Fruit fly (Drosophila melanogaster) whole organism, wandering third instar larva: ENCODE results near the gene CG11638.

ENCODE experiments used
- Abd-B ChIP-seq: fragments of >200 bp; optimal IDR thresholded peaks from 2 replicates; lab custom pipeline; 2017; ENCODE audit warnings: missing biosample characterization, missing genetic modification characterization
- CG32264 ChIP-seq: fragments of 200-800 bp; sonication (Bioruptor generic); optimal IDR thresholded peaks from 2 replicates; lab custom pipeline; 2016; ENCODE audit warnings: missing biosample characterization, missing genetic modification characterization
- CG9705 ChIP-seq: fragments of 200-800 bp; sonication (Bioruptor generic); optimal IDR thresholded peaks from 2 replicates; lab custom pipeline; 2018; ENCODE audit warnings: missing biosample characterization, mild to moderate bottlenecking, missing genetic modification characterization
- CrebA ChIP-seq: fragments of 200-800 bp; sonication (Bioruptor generic); optimal IDR thresholded peaks from 2 replicates; lab custom pipeline; 2016; ENCODE audit warnings: missing biosample characterization, mild to moderate bottlenecking, missing genetic modification characterization, borderline replicate concordance
- Dfd ChIP-seq: fragments of >200 bp; optimal IDR thresholded peaks from 2 replicates; lab custom pipeline; 2017; ENCODE audit warnings: missing biosample characterization, missing genetic modification characterization
- Dif ChIP-seq: fragments of 200-275, 200-300 bp; sonication (Bioruptor generic); optimal IDR thresholded peaks from 2 replicates; lab custom pipeline; 2018; ENCODE audit warnings: missing biosample characterization, missing genetic modification characterization; ENCODE audit not compliant: partially characterized antibody
- HLH106 ChIP-seq: fragments of 200-800 bp; optimal IDR thresholded peaks from 3 replicates; lab custom pipeline; 2019; ENCODE audit warnings: missing biosample characterization, mild to moderate bottlenecking, missing genetic modification characterization, moderate library complexity
- Hnf4 ChIP-seq: fragments of 200-800 bp; sonication (Bioruptor generic); optimal IDR thresholded peaks from 2 replicates; lab custom pipeline; 2016; ENCODE audit warnings: missing biosample characterization, mild to moderate bottlenecking, missing genetic modification characterization
- Hr78 ChIP-seq: fragments of >200 bp; optimal IDR thresholded peaks from 2 replicates; lab custom pipeline; 2017; ENCODE audit warnings: missing biosample characterization, missing genetic modification characterization
- Hr83 ChIP-seq: fragments of 200-300 bp; sonication (Bioruptor generic); optimal IDR thresholded peaks from 2 replicates; lab custom pipeline; 2016; ENCODE audit warnings: missing biosample characterization, mild to moderate bottlenecking, missing genetic modification characterization, moderate library complexity; ENCODE audit not compliant: poor library complexity, severe bottlenecking
- Jra ChIP-seq: sonication (Bioruptor generic); optimal IDR thresholded peaks from 2 replicates; lab custom pipeline; 2016; ENCODE audit warnings: missing biosample characterization, missing genetic modification characterization
- Mio ChIP-seq: sonication (Bioruptor generic); optimal IDR thresholded peaks from 2 replicates; lab custom pipeline; 2016; ENCODE audit warnings: missing biosample characterization, missing genetic modification characterization
- Myc ChIP-seq: fragments of >200 bp; optimal IDR thresholded peaks from 2 replicates; lab custom pipeline; 2017
- N ChIP-seq: fragments of >200 bp; optimal IDR thresholded peaks from 2 replicates; lab custom pipeline; 2018; ENCODE audit warnings: missing biosample characterization, missing external identifiers, missing genetic modification characterization
- OdsH ChIP-seq: fragments of 200-800 bp; sonication (Bioruptor generic); optimal IDR thresholded peaks from 2 replicates; lab custom pipeline; 2016; ENCODE audit warnings: missing biosample characterization, mild to moderate bottlenecking, missing genetic modification characterization
- Rel ChIP-seq, 2 experiments: fragments of 200-800 bp; sonication (Bioruptor generic) in 1 of 2; optimal IDR thresholded peaks; 2 replicates in 1 of 2; 3 replicates in 1 of 2; lab custom pipeline; 2016 to 2019; ENCODE audit warnings: mild to moderate bottlenecking in 2 of 2, missing biosample characterization in 2 of 2, missing genetic modification characterization in 2 of 2, moderate library complexity in 1 of 2
- Sp1 ChIP-seq: fragments of 200-800 bp; sonication (Bioruptor generic); optimal IDR thresholded peaks from 3 replicates; lab custom pipeline; 2019; ENCODE audit warnings: missing biosample characterization, mild to moderate bottlenecking, missing genetic modification characterization, moderate library complexity
- Vsx2 ChIP-seq: fragments of 200-300, 225-300 bp; sonication (Bioruptor generic); optimal IDR thresholded peaks from 2 replicates; lab custom pipeline; 2018; ENCODE audit warnings: missing biosample characterization, missing genetic modification characterization; ENCODE audit not compliant: partially characterized antibody
- br ChIP-seq: fragments of 200-800 bp; sonication (Bioruptor generic); optimal IDR thresholded peaks from 2 replicates; lab custom pipeline; 2016; ENCODE audit warnings: missing biosample characterization, missing genetic modification characterization
- dl ChIP-seq, 2 experiments: fragments of 175-275, 200-275 bp in 1 of 2; fragments of 200-275 bp in 1 of 2; sonication (Bioruptor generic); optimal IDR thresholded peaks; lab custom pipeline; 2018; ENCODE audit warnings: mild to moderate bottlenecking in 2 of 2, missing biosample characterization in 2 of 2, missing genetic modification characterization in 2 of 2, moderate library complexity in 2 of 2; ENCODE audit not compliant: partially characterized antibody in 2 of 2, insufficient read depth in 1 of 2
- dmrt93B ChIP-seq: fragments of 200-800 bp; sonication (Bioruptor generic); optimal IDR thresholded peaks from 2 replicates; lab custom pipeline; 2018; ENCODE audit warnings: missing biosample characterization, mild to moderate bottlenecking, missing genetic modification characterization
- dsf ChIP-seq: sonication (Bioruptor generic); optimal IDR thresholded peaks from 2 replicates; lab custom pipeline; 2016; ENCODE audit warnings: missing biosample characterization, missing genetic modification characterization, borderline replicate concordance
- foxo ChIP-seq, 2 experiments: fragments of 200-800 bp; sonication (Bioruptor generic); optimal IDR thresholded peaks; 2 replicates in 1 of 2; 3 replicates in 1 of 2; lab custom pipeline; 2016 to 2017; ENCODE audit warnings: missing biosample characterization in 2 of 2, missing genetic modification characterization in 2 of 2
- fru ChIP-seq: fragments of 200-800 bp; sonication (Bioruptor generic); optimal IDR thresholded peaks from 3 replicates; lab custom pipeline; 2016; ENCODE audit warnings: missing biosample characterization, mild to moderate bottlenecking, missing genetic modification characterization
- h ChIP-seq: fragments of 200-800 bp; sonication (Bioruptor generic); optimal IDR thresholded peaks from 3 replicates; lab custom pipeline; 2016; ENCODE audit warnings: missing biosample characterization, mild to moderate bottlenecking, missing genetic modification characterization
- pan ChIP-seq: fragments of >200 bp; optimal IDR thresholded peaks from 2 replicates; lab custom pipeline; 2017
- psq ChIP-seq: fragments of 200-800 bp; sonication (Bioruptor generic); optimal IDR thresholded peaks from 3 replicates; lab custom pipeline; 2017; ENCODE audit warnings: missing biosample characterization, mild to moderate bottlenecking, missing genetic modification characterization, moderate library complexity
- rgr ChIP-seq: fragments of 200-800 bp; sonication (Bioruptor generic); optimal IDR thresholded peaks from 3 replicates; lab custom pipeline; 2016; ENCODE audit warnings: missing biosample characterization, mild to moderate bottlenecking, missing genetic modification characterization
- sv ChIP-seq: fragments of 200-800 bp; sonication (Bioruptor generic); optimal IDR thresholded peaks from 3 replicates; lab custom pipeline; 2016; ENCODE audit warnings: missing biosample characterization, missing genetic modification characterization
- usp ChIP-seq: fragments of >200 bp; optimal IDR thresholded peaks from 2 replicates; lab custom pipeline; 2017; ENCODE audit warnings: missing biosample characterization, missing genetic modification characterization
- woc ChIP-seq: sonication (Bioruptor generic); optimal IDR thresholded peaks from 2 replicates; lab custom pipeline; 2016; ENCODE audit warnings: missing biosample characterization, mild to moderate bottlenecking, missing genetic modification characterization

Gene CG11638

DNA sequence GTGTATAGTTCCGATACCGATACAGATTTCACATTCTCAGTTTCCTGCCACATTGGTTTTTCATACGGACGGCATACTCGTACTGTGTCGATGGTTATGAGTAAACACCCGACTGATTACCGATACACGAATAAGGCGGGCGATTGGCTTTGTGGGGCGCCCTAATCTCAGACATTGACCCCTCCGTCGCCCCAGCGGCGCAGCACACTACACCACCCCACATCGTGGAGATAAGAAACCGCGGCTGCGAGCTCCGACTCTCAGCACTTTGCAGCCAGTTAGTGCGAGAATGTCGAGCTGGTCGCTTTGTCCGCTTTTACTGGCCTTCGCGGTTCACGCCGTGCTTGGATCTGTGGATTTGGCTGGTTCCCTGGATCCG is 24.7 kb upstream of the CG11638 start, which contains the start of gene CG14629:
Gene CG14629 (plus strand): TSS at position 275 of the 379 bp plus-strand sequence.
- TF ChIP-seq woc (GFP tag; lab: Kevin White, UChicago) (no peak), OdsH (GFP tag; lab: Kevin White, UChicago) (no peak), Myc (no peak), foxo (GFP tag; optimal IDR thresholded peaks at IDR 0.05; lab: Kevin White, UChicago) (peak in 1 of 2 experiments; percentile 5), Rel (GFP tag; optimal IDR thresholded peaks at IDR 0.05; lab: Kevin White, UChicago) (no peak), Rel (tag; optimal IDR thresholded peaks at IDR 0.05; lab: Kevin White, UChicago) (peak; percentile 66), Hnf4 (peak; percentile 41), pan (lab: Kevin White, UChicago) (no peak), h (GFP tag; lab: Kevin White, UChicago) (peak; percentile 2), fru (GFP tag; lab: Kevin White, UChicago) (peak; percentile 18), N (no peak), CrebA (GFP tag; lab: Kevin White, UChicago) (no peak), Dif (peak; percentile 62), Vsx2 (peak; percentile 11), Hr83 (GFP tag; lab: Kevin White, UChicago) (peak; percentile 12), rgr (GFP tag; lab: Kevin White, UChicago) (peak; percentile 44), Hr78 (GFP tag; lab: Kevin White, UChicago) (no peak), br (GFP tag; lab: Kevin White, UChicago) (peak; percentile 4), dl (GFP tag; optimal IDR thresholded peaks at IDR 0.05; lab: Kevin White, UChicago; ENCODE audit: insufficient read depth in 1 of 2, partially characterized antibody in 2 of 2) (peak in 1 of 2 experiments; percentile 39), sv (GFP tag; lab: Kevin White, UChicago) (no peak), psq (GFP tag; lab: Kevin White, UChicago) (no peak), HLH106 (tag; lab: Kevin White, UChicago) (no peak), Sp1 (GFP tag; lab: Kevin White, UChicago) (no peak), CG9705 (GFP tag; lab: Kevin White, UChicago) (no peak)
- TF ChIP-seq, all 38 proteins: peak for 11

DNA sequence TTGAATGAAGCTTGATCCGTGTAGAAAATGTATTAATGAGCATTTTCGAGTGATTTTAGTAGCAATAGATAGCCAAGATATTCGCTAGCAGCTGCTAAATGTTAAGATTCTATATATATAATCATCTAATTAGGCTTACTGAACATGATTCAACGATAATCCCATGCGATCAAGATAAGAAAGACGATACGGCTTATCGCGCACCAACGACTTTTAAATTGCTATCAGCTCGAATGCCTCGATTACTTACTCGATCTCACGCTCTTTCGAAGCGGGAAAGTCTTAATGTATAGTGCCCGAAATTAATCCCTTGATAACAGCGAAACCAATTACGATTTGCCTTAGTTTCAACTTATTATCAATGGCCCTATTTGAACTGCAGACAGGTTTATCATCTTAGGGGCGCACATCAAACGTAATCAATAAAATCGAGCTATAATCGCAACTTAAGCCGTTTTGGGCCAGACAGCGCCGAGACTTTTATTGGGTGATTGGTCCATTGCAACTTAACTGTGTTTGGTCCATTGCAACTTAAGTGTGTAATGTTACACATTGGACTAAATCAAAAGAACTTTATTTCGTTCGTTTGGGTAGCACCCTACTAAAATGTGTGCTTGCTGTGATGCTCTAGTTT is 24.2 kb upstream of the CG11638 start:
- TF ChIP-seq CrebA (GFP tag; lab: Kevin White, UChicago): no peak
- TF ChIP-seq, all 38 proteins: peak for 0

DNA sequence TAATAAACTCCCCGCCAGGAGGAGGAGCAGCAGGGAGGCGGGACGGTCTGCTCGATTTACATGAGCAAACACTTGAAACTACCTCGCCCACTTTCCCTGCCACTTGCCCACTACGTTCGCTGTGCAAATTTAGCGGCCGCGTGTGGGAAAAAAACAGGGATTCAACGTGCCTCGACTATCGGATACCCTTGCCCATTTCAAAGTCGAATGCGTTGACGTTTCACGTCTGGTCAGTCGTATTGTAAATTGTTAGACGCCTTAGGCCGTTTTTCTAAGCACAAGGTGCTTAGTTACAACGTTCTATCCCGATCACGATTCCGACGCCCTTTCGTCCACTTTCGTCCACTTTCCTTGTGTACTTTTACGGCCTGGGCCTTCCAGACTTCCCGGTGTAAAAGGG is 21.2 kb upstream of the CG11638 start:
- TF ChIP-seq Dif: no peak
- no peak for TF ChIP-seq pan (lab: Kevin White, UChicago)
- TF ChIP-seq psq (GFP tag; lab: Kevin White, UChicago): no peak
- no peak for TF ChIP-seq dl (GFP tag; optimal IDR thresholded peaks at IDR 0.05; lab: Kevin White, UChicago; ENCODE audit: insufficient read depth in 1 of 2, partially characterized antibody in 2 of 2)
- TF ChIP-seq HLH106 (tag; lab: Kevin White, UChicago): no peak
- TF ChIP-seq dmrt93B (GFP tag; lab: Kevin White, UChicago): no peak
- TF ChIP-seq, all 38 proteins: peak for 0

DNA sequence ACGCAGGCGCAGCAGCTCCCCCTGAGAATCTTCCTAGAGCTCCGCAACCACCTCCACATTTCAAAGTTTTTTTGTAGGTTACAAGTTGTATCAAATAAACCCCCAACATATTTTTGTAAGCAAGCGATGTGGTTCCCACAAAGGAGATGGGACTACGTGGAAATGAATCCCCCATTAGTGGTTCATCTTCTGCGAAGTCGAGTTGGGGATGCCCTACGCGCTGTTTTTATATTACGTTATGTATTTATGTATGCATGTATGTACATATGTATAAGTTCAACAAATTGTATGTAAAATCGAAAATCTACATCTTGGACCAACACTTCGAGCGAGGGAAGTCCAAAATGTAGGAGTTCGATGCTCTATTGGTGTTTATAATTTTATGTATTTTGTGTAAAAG is 19.4 kb upstream of the CG11638 start, which contains the start of gene CG42259:
Gene CG42259 (plus strand): TSS at position 301 of the 400 bp plus-strand sequence.
- no peak for TF ChIP-seq Abd-B
- TF ChIP-seq Dfd: no peak
- TF ChIP-seq Myc: no peak
- TF ChIP-seq Sp1 (GFP tag; lab: Kevin White, UChicago): no peak
- TF ChIP-seq Rel (GFP tag; optimal IDR thresholded peaks at IDR 0.05; lab: Kevin White, UChicago): no peak
- TF ChIP-seq Rel (tag; optimal IDR thresholded peaks at IDR 0.05; lab: Kevin White, UChicago): no peak
- TF ChIP-seq woc (GFP tag; lab: Kevin White, UChicago): no peak
- TF ChIP-seq dsf (GFP tag; lab: Kevin White, UChicago): no peak
- TF ChIP-seq Jra (GFP tag; lab: Kevin White, UChicago): no peak
- TF ChIP-seq foxo (GFP tag; optimal IDR thresholded peaks at IDR 0.05; lab: Kevin White, UChicago): no peak
- no peak for TF ChIP-seq dmrt93B (GFP tag; lab: Kevin White, UChicago)
- no peak for TF ChIP-seq Vsx2
- no peak for TF ChIP-seq CG32264 (GFP tag; lab: Kevin White, UChicago)
- TF ChIP-seq Hr83 (GFP tag; lab: Kevin White, UChicago): no peak
- no peak for TF ChIP-seq dl (GFP tag; optimal IDR thresholded peaks at IDR 0.05; lab: Kevin White, UChicago; ENCODE audit: insufficient read depth in 1 of 2, partially characterized antibody in 2 of 2)
- no peak for TF ChIP-seq HLH106 (tag; lab: Kevin White, UChicago)
- no peak for TF ChIP-seq Mio (GFP tag; lab: Kevin White, UChicago)
- no peak for TF ChIP-seq rgr (GFP tag; lab: Kevin White, UChicago)
- TF ChIP-seq Hr78 (GFP tag; lab: Kevin White, UChicago): no peak
- TF ChIP-seq usp (GFP tag; lab: Kevin White, UChicago): no peak
- TF ChIP-seq h (GFP tag; lab: Kevin White, UChicago): no peak
